Worm (Caenorhabditis elegans): Measurements from ENCODE around the gene T16G1.7.
A peak's percentile ranks its signal among the peaks of the same experiment; 100 is the strongest.

T16G1.7 gene

ce11 chrV:12944775-12945174 lies 9.9 kb upstream of the T16G1.7 start, which contains the start of gene grl-2:
Gene grl-2 (plus strand): TSS chrV:12945075.
- no peak for TF ChIP-seq ZK546.5 (tag; optimal IDR thresholded peaks at IDR 0.05)
- no peak for TF ChIP-seq mdl-1 (tag; optimal IDR thresholded peaks at IDR 0.05)
- TF ChIP-seq unc-62 (GFP tag; optimal IDR thresholded peaks at IDR 0.05) = no peak
- no peak for TF ChIP-seq skn-1 (tag; optimal IDR thresholded peaks at IDR 0.05)
- TF ChIP-seq elt-1 (tag; optimal IDR thresholded peaks at IDR 0.05) = no peak
- no peak for TF ChIP-seq daf-12 (tag; optimal IDR thresholded peaks at IDR 0.05)
- TF ChIP-seq jun-1 (tag; optimal IDR thresholded peaks at IDR 0.05) = no peak
- TF ChIP-seq R02D3.7 (tag; optimal IDR thresholded peaks at IDR 0.05) = no peak
- TF ChIP-seq zag-1 (tag; optimal IDR thresholded peaks at IDR 0.05) = no peak
- TF ChIP-seq nhr-77 (tag; optimal IDR thresholded peaks at IDR 0.05) = no peak
- TF ChIP-seq lsy-12 (tag; optimal IDR thresholded peaks at IDR 0.05) = no peak
- no peak for TF ChIP-seq lin-39 (tag; optimal IDR thresholded peaks at IDR 0.05)
- TF ChIP-seq elt-3 (tag; optimal IDR thresholded peaks at IDR 0.05) = no peak
- TF ChIP-seq snpc-4 (tag; optimal IDR thresholded peaks at IDR 0.05) = no peak
- TF ChIP-seq aly-2 (tag; optimal IDR thresholded peaks at IDR 0.05) = no peak
- TF ChIP-seq egl-5 (tag; optimal IDR thresholded peaks at IDR 0.05) = no peak
- no peak for TF ChIP-seq nhr-67 (tag; optimal IDR thresholded peaks at IDR 0.05)

- TF ChIP-seq eor-1 (tag; optimal IDR thresholded peaks at IDR 0.05) = no peak
- no peak for TF ChIP-seq lsy-12 (tag; optimal IDR thresholded peaks at IDR 0.05)
- TF ChIP-seq lin-39 (tag; optimal IDR thresholded peaks at IDR 0.05) = no peak
- TF ChIP-seq skn-1 (tag; optimal IDR thresholded peaks at IDR 0.05) = no peak
- TF ChIP-seq mml-1 (tag; optimal IDR thresholded peaks at IDR 0.05) = no peak
- TF ChIP-seq ZK546.5 (tag; optimal IDR thresholded peaks at IDR 0.05) = no peak
- TF ChIP-seq ztf-11 (tag; optimal IDR thresholded peaks at IDR 0.05) = no peak
- TF ChIP-seq nhr-12 (tag; optimal IDR thresholded peaks at IDR 0.05) = no peak
- TF ChIP-seq ceh-28 (tag; optimal IDR thresholded peaks at IDR 0.05) = no peak
- no peak for TF ChIP-seq unc-39 (tag; optimal IDR thresholded peaks at IDR 0.05)
Observed at ce11 chrV:12944229-12944628, 9.3 kb upstream of the T16G1.7 start, which contains the start of gene T16G1.3. Gene T16G1.3 (minus strand): TSS chrV:12944329.

DNA sequence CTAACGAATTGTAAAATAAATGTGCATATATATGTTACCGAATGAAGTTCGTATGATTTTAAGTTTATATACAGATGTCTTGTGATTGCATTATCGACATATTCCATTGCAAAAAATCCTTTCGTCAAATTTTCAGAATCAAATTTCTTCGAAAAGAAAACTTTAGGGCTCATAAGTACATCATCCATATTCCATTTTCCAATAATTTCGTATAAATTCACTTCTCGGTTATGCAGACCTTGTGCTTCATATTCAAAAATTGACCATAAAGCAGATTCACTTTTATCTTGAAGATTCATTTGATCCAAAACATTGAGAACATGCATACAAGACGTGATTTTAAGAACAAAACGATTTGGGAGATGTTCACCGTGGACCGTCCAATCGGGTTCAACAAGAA lies 8.5 kb upstream of the T16G1.7 start:
- TF ChIP-seq elt-2 (tag; optimal IDR thresholded peaks at IDR 0.05) (no peak), ZK546.5 (tag; optimal IDR thresholded peaks at IDR 0.05) (no peak), lin-15B (tag; optimal IDR thresholded peaks at IDR 0.05) (no peak), nhr-28 (tag; optimal IDR thresholded peaks at IDR 0.05) (no peak), jun-1 (tag; optimal IDR thresholded peaks at IDR 0.05) (no peak), nhr-12 (tag; optimal IDR thresholded peaks at IDR 0.05) (no peak), nfya-1 (tag; optimal IDR thresholded peaks at IDR 0.05; ENCODE audit: insufficient read depth) (no peak), nhr-237 (tag; optimal IDR thresholded peaks at IDR 0.05) (no peak), unc-62 (GFP tag; optimal IDR thresholded peaks at IDR 0.05) (no peak), egl-27 (tag; optimal IDR thresholded peaks at IDR 0.05) (no peak), R02D3.7 (tag; optimal IDR thresholded peaks at IDR 0.05) (no peak), ceh-16 (tag; optimal IDR thresholded peaks at IDR 0.05) (no peak), skn-1 (tag; optimal IDR thresholded peaks at IDR 0.05) (no peak)

DNA sequence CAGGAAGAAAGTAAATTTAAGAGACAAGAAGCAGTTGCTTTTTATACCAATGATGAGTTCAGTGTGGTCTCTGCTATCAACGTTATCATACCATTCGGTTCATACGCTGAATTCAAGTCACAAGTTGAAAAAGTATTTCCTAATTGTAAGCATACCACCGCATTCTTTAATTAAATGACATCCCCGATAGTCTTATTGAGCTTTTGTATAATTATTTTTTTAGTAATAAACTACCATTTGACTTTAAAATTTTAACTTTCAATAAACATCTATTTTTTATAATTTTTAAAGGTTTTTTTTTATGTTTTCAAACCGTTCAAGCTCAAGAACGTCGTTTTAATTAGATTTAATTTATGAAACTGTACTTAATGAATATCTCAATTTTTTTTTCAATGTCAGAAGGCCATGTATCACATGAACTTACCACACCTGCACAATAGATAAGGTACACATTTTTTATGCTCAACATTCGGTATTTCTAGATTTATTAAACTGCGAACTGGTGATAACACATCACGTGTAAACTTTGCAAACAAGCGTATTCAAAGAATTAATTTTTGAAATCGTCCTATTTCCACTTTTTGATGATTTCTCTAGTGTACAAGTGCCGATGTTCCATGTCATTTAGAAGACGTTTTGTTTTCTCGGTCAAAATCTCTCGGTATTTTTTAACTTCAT lies 7.0 kb upstream of the T16G1.7 start, which contains the start of gene T16G1.4:
Gene T16G1.4, minus strand, starts transcription at position 51 of the 678 bp plus-strand sequence.
- peak; percentile 32 for TF ChIP-seq pqm-1 (tag; optimal IDR thresholded peaks at IDR 0.05)
- peak; percentile 73 for TF ChIP-seq elt-2 (tag; optimal IDR thresholded peaks at IDR 0.05)
- TF ChIP-seq elt-1 (tag; optimal IDR thresholded peaks at IDR 0.05) = no peak
- TF ChIP-seq pha-4 (tag; optimal IDR thresholded peaks at IDR 0.05) = peak; percentile 2

DNA sequence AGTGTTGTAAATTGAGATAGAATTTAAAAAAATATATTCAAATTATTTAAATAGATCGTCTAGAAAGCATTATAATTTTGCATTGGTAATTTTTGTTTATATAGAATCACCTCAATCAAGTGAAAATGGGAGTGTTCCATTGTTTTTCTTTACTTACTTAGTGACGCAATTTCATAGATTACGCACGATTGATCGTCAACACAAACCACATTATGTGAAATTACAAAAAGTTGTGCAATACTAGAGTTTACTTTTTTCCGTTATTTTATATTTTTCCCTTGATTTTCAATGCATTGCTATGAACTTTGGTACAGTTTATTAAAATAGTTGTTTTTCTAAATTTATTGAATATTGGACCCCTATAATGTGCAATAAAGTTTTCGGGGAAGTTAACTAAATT lies 4.5 kb upstream of the T16G1.7 start, which contains the start of gene T16G1.5:
Gene T16G1.5, minus strand, starts transcription at position 119 of the 400 bp plus-strand sequence.
- TF ChIP-seq elt-2 (tag; optimal IDR thresholded peaks at IDR 0.05) = peak; percentile 25
- no peak for TF ChIP-seq nfya-1 (tag; optimal IDR thresholded peaks at IDR 0.05; ENCODE audit: insufficient read depth)

DNA sequence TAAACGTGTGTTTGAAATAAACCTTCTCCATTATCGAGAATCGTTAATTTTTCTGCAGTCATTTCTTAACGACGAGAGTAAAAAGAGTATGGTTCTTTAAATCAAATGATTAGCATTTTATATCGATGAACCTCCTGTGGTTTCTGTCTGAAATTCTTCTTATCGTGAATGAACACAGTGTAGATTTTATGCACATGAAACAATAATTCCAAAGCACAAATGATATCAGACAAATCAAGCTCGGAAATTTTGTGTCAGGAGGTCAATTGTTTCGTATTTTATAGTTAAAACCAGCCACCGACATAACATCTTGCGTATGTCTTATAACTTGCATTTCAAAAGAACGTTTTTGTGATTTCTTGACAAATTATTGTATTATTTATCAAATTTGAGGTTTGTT lies 2.2 kb upstream of the T16G1.7 start, which contains the start of gene T16G1.6:
Gene T16G1.6, minus strand, starts transcription at position 77 of the 400 bp plus-strand sequence.
- no peak for TF ChIP-seq mdl-1 (tag; optimal IDR thresholded peaks at IDR 0.05)
- peak; percentile 90 for TF ChIP-seq pqm-1 (tag; optimal IDR thresholded peaks at IDR 0.05)
- no peak for TF ChIP-seq egl-27 (tag; optimal IDR thresholded peaks at IDR 0.05)
- no peak for TF ChIP-seq nfya-1 (tag; optimal IDR thresholded peaks at IDR 0.05; ENCODE audit: insufficient read depth)
- TF ChIP-seq elt-2 (tag; optimal IDR thresholded peaks at IDR 0.05) = peak; percentile 91

Measured in whole organism, L3 larva.